Fruit fly (Drosophila melanogaster): ENCODE results near the gene eEF1gamma.

DNA sequence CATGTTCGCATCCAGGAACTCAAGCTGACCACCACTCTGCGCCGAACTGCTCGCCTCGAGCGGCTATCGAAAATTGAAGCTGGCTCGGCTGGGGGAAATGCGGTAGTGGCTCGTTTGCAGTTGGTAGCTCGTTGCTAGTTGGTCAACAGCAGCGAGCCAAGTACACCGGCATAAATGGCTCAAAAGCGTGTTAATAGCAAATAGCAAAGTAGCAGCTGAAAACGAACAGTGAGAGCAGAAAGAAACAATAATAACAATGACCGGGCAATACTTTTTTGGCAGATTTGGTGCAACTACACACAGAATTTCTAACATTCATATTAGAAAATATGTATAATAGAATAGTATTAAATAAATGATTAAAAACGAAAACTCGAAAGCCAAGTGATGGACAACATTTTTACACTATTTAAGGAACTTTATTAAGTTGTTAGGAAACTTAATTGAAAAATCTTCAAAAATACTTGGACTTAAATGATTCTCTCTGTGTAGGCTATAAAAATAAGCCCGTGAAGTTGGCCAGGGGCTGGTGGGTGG lies 7.8 kb downstream of the eEF1gamma start, which contains the start of gene CG14507:
- TF ChIP-seq CG8478 (optimal IDR thresholded peaks at IDR 0.05) (no peak), Dll (optimal IDR thresholded peaks at IDR 0.05) (no peak), usp (GFP tag; optimal IDR thresholded peaks at IDR 0.05) (no peak), pan (optimal IDR thresholded peaks at IDR 0.05) (no peak), psq (optimal IDR thresholded peaks at IDR 0.05) (no peak)

Measured in whole organism.